Worm (Caenorhabditis elegans): ENCODE results near the gene srz-47.

DNA sequence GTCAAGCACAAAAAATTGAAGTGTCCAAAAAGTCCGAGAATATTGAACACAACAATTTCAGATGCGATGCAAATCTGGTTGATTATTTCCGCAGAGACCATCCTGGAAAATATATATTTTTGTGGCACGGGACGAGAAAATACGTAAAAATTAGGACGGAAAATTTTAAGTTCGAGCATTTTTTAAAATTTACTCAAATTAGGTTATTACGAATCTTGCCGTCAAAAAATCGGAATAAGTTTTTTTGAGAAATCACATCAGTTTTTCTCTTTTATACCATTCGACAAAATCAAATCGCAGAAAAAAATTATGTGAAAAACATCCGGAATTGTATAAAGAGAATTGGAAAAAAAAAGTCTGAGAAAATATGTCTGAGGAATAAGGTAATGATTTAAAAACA, 14.2 kb downstream of the srz-47 start, which contains the start of gene srsx-1:
- no peak for TF ChIP-seq unc-55 (GFP tag; optimal IDR thresholded peaks at IDR 0.05)
- TF ChIP-seq nhr-12 (tag; optimal IDR thresholded peaks at IDR 0.05) = no peak
- TF ChIP-seq ztf-11 (tag; optimal IDR thresholded peaks at IDR 0.05) = no peak
- TF ChIP-seq snpc-4 (tag; optimal IDR thresholded peaks at IDR 0.05) = no peak
- no peak for TF ChIP-seq sma-9 (GFP tag; optimal IDR thresholded peaks at IDR 0.05)
- TF ChIP-seq sma-9 (tag; optimal IDR thresholded peaks at IDR 0.05) = no peak
- no peak for TF ChIP-seq nhr-237 (tag; optimal IDR thresholded peaks at IDR 0.05)
- no peak for TF ChIP-seq mdl-1 (tag; optimal IDR thresholded peaks at IDR 0.05)
- TF ChIP-seq sem-4 (tag; optimal IDR thresholded peaks at IDR 0.05) = no peak
- TF ChIP-seq lin-39 (tag; optimal IDR thresholded peaks at IDR 0.05) = no peak
- TF ChIP-seq nhr-11 (tag; optimal IDR thresholded peaks at IDR 0.05) = no peak
- no peak for TF ChIP-seq nhr-25 (tag; optimal IDR thresholded peaks at IDR 0.05)
- no peak for TF ChIP-seq zag-1 (tag; optimal IDR thresholded peaks at IDR 0.05)

Measured in whole organism, L2 larva.